Worm (Caenorhabditis elegans) whole organism, early embryonic: ENCODE data around the gene nhr-6.

Experiments used
- B0310.2 ChIP-seq: sonication (generic microtip); optimal IDR thresholded peaks from 2 replicates; lab custom pipeline; 2016; ENCODE audit warnings: mild to moderate bottlenecking, missing genetic modification characterization, missing compliant biosample characterization
- F13C5.2 ChIP-seq: sonication (generic microtip); optimal IDR thresholded peaks from 2 replicates; lab custom pipeline; 2017; ENCODE audit warnings: mild to moderate bottlenecking, missing genetic modification characterization, inconsistent platforms, missing compliant biosample characterization
- aly-1 ChIP-seq: sonication (generic microtip); optimal IDR thresholded peaks from 2 replicates; lab custom pipeline; 2016; ENCODE audit warnings: missing genetic modification characterization, missing compliant biosample characterization
- ama-1 ChIP-seq: fragments of 150-350 bp; optimal IDR thresholded peaks from 2 replicates; lab custom pipeline; 2014
- ceh-13 ChIP-seq: fragments of 200-800 bp; sonication (Bioruptor generic); optimal IDR thresholded peaks from 2 replicates; lab custom pipeline; 2018; ENCODE audit warnings: mild to moderate bottlenecking, missing genetic modification characterization, missing compliant biosample characterization
- ceh-36 ChIP-seq: sonication (generic microtip); optimal IDR thresholded peaks from 2 replicates; lab custom pipeline; 2016; ENCODE audit warnings: missing genetic modification characterization, inconsistent platforms, missing compliant biosample characterization
- hmbx-1 ChIP-seq: sonication (generic microtip); optimal IDR thresholded peaks from 2 replicates; lab custom pipeline; 2016; ENCODE audit warnings: mild to moderate bottlenecking, missing genetic modification characterization, missing compliant biosample characterization
- hmg-4 ChIP-seq: fragments of 200-800 bp; sonication (Bioruptor generic); optimal IDR thresholded peaks from 2 replicates; lab custom pipeline; 2018; ENCODE audit warnings: mild to moderate bottlenecking, missing genetic modification characterization, missing compliant biosample characterization
- hnd-1 ChIP-seq: sonication (generic microtip); optimal IDR thresholded peaks from 2 replicates; lab custom pipeline; 2016; ENCODE audit warnings: missing genetic modification characterization, missing compliant biosample characterization
- scrt-1 ChIP-seq: fragments of 200-800 bp; sonication (Bioruptor generic); IDR thresholded peaks from 2 replicates; pipeline ENCODE4 v1.3.6; 2022; ENCODE audit warnings: missing genetic modification characterization, missing compliant biosample characterization
- tbx-11 ChIP-seq: fragments of 200-800 bp; sonication (Bioruptor generic); IDR thresholded peaks from 2 replicates; pipeline ENCODE4 v1.3.6; 2022; ENCODE audit warnings: missing genetic modification characterization, missing compliant biosample characterization
- tbx-37 ChIP-seq: fragments of 200-800 bp; sonication (Bioruptor generic); conservative IDR thresholded peaks from 2 replicates; pipeline ENCODE4 v1.3.6; 2022; ENCODE audit warnings: missing genetic modification reagents, missing genetic modification characterization, missing compliant biosample characterization

- TF ChIP-seq aly-1, result no peak
- no peak for TF ChIP-seq ceh-36 (tag; lab: Kevin White, UChicago)
- no peak for TF ChIP-seq ama-1 (lab: Kevin White, UChicago)
- no peak for TF ChIP-seq tbx-37 (GFP tag; lab: Robert Waterston, UW)
- TF ChIP-seq ceh-13 (GFP tag; lab: Kevin White, UChicago), result no peak
- no peak for TF ChIP-seq scrt-1 (GFP tag; lab: Robert Waterston, UW)
- TF ChIP-seq B0310.2 (tag; lab: Kevin White, UChicago), result no peak
- TF ChIP-seq hnd-1, result no peak
- TF ChIP-seq hmbx-1 (tag; lab: Kevin White, UChicago), result no peak
- TF ChIP-seq tbx-11, result no peak
- no peak for TF ChIP-seq F13C5.2 (tag; lab: Kevin White, UChicago)
- TF ChIP-seq hmg-4 (GFP tag; lab: Kevin White, UChicago), result no peak
Observed at ce11 chrIII:3573281-3573680, at the start of gene nhr-6.
